Worm (Caenorhabditis elegans): Measurements from ENCODE around the gene snx-17.

ce11 chrX:13090665-13091064, 31.4 kb downstream of the snx-17 start, which contains the start of gene R03G8.3:
- TF ChIP-seq D1046.2 (GFP tag; IDR thresholded peaks at IDR 0.05) (no peak), egl-27 (tag; optimal IDR thresholded peaks at IDR 0.05) (no peak)
